Worm (Caenorhabditis elegans) whole organism, early embryonic: ENCODE data around the gene ins-31.

Experiments used
- B0310.2 ChIP-seq: sonication (generic microtip); optimal IDR thresholded peaks from 2 replicates; lab custom pipeline; 2016; ENCODE audit warnings: mild to moderate bottlenecking, missing genetic modification characterization, missing compliant biosample characterization
- ama-1 ChIP-seq: fragments of 150-350 bp; optimal IDR thresholded peaks from 2 replicates; lab custom pipeline; 2014
- hmg-4 ChIP-seq: fragments of 200-800 bp; sonication (Bioruptor generic); optimal IDR thresholded peaks from 2 replicates; lab custom pipeline; 2018; ENCODE audit warnings: mild to moderate bottlenecking, missing genetic modification characterization, missing compliant biosample characterization
- scrt-1 ChIP-seq: fragments of 200-800 bp; sonication (Bioruptor generic); IDR thresholded peaks from 2 replicates; pipeline ENCODE4 v1.3.6; 2022; ENCODE audit warnings: missing genetic modification characterization, missing compliant biosample characterization
- sea-1 ChIP-seq: fragments of 200-800 bp; sonication (Bioruptor generic); conservative IDR thresholded peaks from 2 replicates; pipeline ENCODE4 v1.3.6; 2022; ENCODE audit warnings: missing genetic modification characterization, missing compliant biosample characterization
- tra-4 ChIP-seq: sonication (generic microtip); optimal IDR thresholded peaks from 2 replicates; lab custom pipeline; 2017; ENCODE audit warnings: missing genetic modification characterization, missing compliant biosample characterization

DNA sequence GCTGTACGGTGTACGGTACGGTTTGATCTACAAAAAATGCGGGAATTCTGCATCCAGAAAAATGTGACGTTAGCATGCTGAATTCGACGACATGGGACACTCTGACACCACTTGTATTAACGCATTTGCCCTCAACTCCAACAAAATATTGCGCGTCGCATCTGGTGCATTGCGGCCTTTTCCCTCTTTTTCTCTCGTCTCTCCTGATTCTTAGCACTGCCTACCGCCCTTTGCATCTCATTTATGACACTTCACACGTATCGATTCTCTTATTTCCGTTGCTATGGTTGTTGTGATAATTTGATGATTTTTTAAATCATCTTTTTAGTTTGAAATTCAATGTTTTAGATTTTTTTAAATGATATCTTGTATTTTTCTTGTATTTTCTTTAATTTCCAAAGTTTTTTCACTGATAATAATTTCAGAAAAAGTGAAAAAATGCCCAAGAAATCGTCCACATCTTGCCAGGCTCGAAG, 7.9 kb upstream of the ins-31 start, which contains the start of gene T10D4.6:
- no peak for TF ChIP-seq scrt-1
- no peak for TF ChIP-seq ama-1 (lab: Kevin White, UChicago)
- TF ChIP-seq hmg-4 (GFP tag; lab: Kevin White, UChicago), result no peak
- TF ChIP-seq tra-4, result no peak
- no peak for TF ChIP-seq B0310.2 (tag; lab: Kevin White, UChicago)
- no peak for TF ChIP-seq sea-1 (GFP tag; lab: Robert Waterston, UW)
